Worm (Caenorhabditis elegans) whole organism, L1 larva: ENCODE results near the gene nhr-70.

Experiments
- C04F5.9 ChIP-seq: sonication (generic microtip); optimal IDR thresholded peaks from 2 replicates; lab custom pipeline; 2016; ENCODE audit warnings: missing genetic modification characterization, missing compliant biosample characterization
- C34B4.2 ChIP-seq: sonication (generic microtip); optimal IDR thresholded peaks from 2 replicates; lab custom pipeline; 2017; ENCODE audit warnings: mild to moderate bottlenecking, missing genetic modification characterization, missing compliant biosample characterization
- F16B12.6 ChIP-seq: fragments of 150-350 bp; optimal IDR thresholded peaks from 2 replicates; lab custom pipeline; 2014; ENCODE audit warnings: missing biosample characterization, missing genetic modification characterization
- aha-1 ChIP-seq: fragments of 150-350 bp; optimal IDR thresholded peaks from 2 replicates; lab custom pipeline; 2014; ENCODE audit warnings: missing biosample characterization, missing genetic modification characterization
- alr-1 ChIP-seq: fragments of 200-800 bp; sonication (Bioruptor generic); optimal IDR thresholded peaks from 2 replicates; lab custom pipeline; 2018; ENCODE audit warnings: borderline replicate concordance, mild to moderate bottlenecking, missing genetic modification characterization, missing compliant biosample characterization
- ama-1 ChIP-seq: fragments of 150-350 bp; optimal IDR thresholded peaks from 2 replicates; lab custom pipeline; 2014
- blmp-1 ChIP-seq: fragments of 150-350 bp; optimal IDR thresholded peaks from 2 replicates; lab custom pipeline; 2014; ENCODE audit warnings: missing biosample characterization, missing genetic modification characterization
- ceh-63 ChIP-seq: fragments of 200-800 bp; sonication (Bioruptor generic); optimal IDR thresholded peaks from 2 replicates; lab custom pipeline; 2018; ENCODE audit warnings: mild to moderate bottlenecking, missing genetic modification characterization, missing compliant biosample characterization
- ceh-8 ChIP-seq: fragments of 200-800 bp; sonication (Bioruptor generic); optimal IDR thresholded peaks from 2 replicates; lab custom pipeline; 2018; ENCODE audit warnings: mild to moderate bottlenecking, missing genetic modification characterization, moderate library complexity, missing compliant biosample characterization
- ceh-82 ChIP-seq, 3 experiments: fragments of 150-350 bp in 1 of 3; sonication (generic microtip) in 2 of 3; optimal IDR thresholded peaks; 2 replicates each; lab custom pipeline; 2014 to 2017; ENCODE audit warnings: missing biosample characterization in 3 of 3, missing genetic modification characterization in 3 of 3
- ceh-90 ChIP-seq: sonication (generic microtip); optimal IDR thresholded peaks from 2 replicates; lab custom pipeline; 2016; ENCODE audit warnings: missing genetic modification characterization, missing compliant biosample characterization
- ces-1 ChIP-seq: fragments of 150-350 bp; optimal IDR thresholded peaks from 2 replicates; lab custom pipeline; 2014; ENCODE audit warnings: missing biosample characterization, missing genetic modification reagents, missing genetic modification characterization
- dpl-1 ChIP-seq, 3 experiments: fragments of 150-350 bp in 2 of 3; sonication (generic microtip) in 1 of 3; optimal IDR thresholded peaks; 2 replicates each; lab custom pipeline; 2014 to 2017; ENCODE audit warnings: missing biosample characterization in 3 of 3, missing genetic modification characterization in 3 of 3, missing genetic modification reagents in 3 of 3
- dsc-1 ChIP-seq: sonication (generic microtip); optimal IDR thresholded peaks from 2 replicates; lab custom pipeline; 2016; ENCODE audit warnings: mild to moderate bottlenecking, missing genetic modification characterization, missing compliant biosample characterization
- egl-27 ChIP-seq, 2 experiments: fragments of 150-350 bp in 1 of 2; sonication (generic microtip); optimal IDR thresholded peaks; 3 replicates each; lab custom pipeline; 2017 to 2018; ENCODE audit warnings: missing biosample characterization in 2 of 2, missing genetic modification characterization in 2 of 2, missing genetic modification reagents in 2 of 2
- elt-3 ChIP-seq, 6 experiments: fragments of 150-350 bp in 1 of 6; sonication (generic microtip); optimal IDR thresholded peaks; 2 replicates each; lab custom pipeline; 2017 to 2018; ENCODE audit warnings: missing biosample characterization in 6 of 6, missing genetic modification characterization in 6 of 6, inconsistent platforms in 1 of 6
- ets-5 ChIP-seq: fragments of 200-800 bp; sonication (Bioruptor generic); IDR thresholded peaks from 2 replicates; pipeline ENCODE4 v1.3.6; 2022; ENCODE audit warnings: missing genetic modification characterization, missing compliant biosample characterization
- fkh-10 ChIP-seq: sonication (generic microtip); optimal IDR thresholded peaks from 2 replicates; lab custom pipeline; 2017; ENCODE audit warnings: missing biosample characterization, missing genetic modification reagents, missing genetic modification characterization
- fkh-4 ChIP-seq: sonication (generic microtip); optimal IDR thresholded peaks from 2 replicates; lab custom pipeline; 2016; ENCODE audit warnings: missing compliant biosample characterization, missing genetic modification characterization, borderline replicate concordance
- hlh-17 ChIP-seq: fragments of 200-800 bp; sonication (Bioruptor generic); optimal IDR thresholded peaks from 2 replicates; lab custom pipeline; 2018; ENCODE audit warnings: missing genetic modification characterization, mild to moderate bottlenecking, missing compliant biosample characterization, moderate library complexity, borderline replicate concordance
- hpl-2 ChIP-seq: fragments of 150-350 bp; optimal IDR thresholded peaks from 2 replicates; lab custom pipeline; 2014; ENCODE audit warnings: missing biosample characterization, missing genetic modification reagents, missing genetic modification characterization
- jun-1 ChIP-seq: fragments of 150-350 bp; optimal IDR thresholded peaks from 2 replicates; lab custom pipeline; 2014; ENCODE audit warnings: missing biosample characterization, missing genetic modification reagents, missing genetic modification characterization
- lin-14 ChIP-seq: fragments of 200-800 bp; sonication (Bioruptor generic); optimal IDR thresholded peaks from 2 replicates; lab custom pipeline; 2018; ENCODE audit warnings: mild to moderate bottlenecking, missing genetic modification characterization, moderate library complexity, missing compliant biosample characterization
- lin-15B ChIP-seq: fragments of 150-350 bp; sonication (generic microtip); optimal IDR thresholded peaks from 3 replicates; lab custom pipeline; 2014; ENCODE audit warnings: missing biosample characterization, missing genetic modification characterization
- lsy-2 ChIP-seq, 2 experiments: fragments of 150-350 bp; optimal IDR thresholded peaks; 2 replicates each; lab custom pipeline; 2014; ENCODE audit warnings: missing biosample characterization in 2 of 2, missing genetic modification characterization in 2 of 2
- mef-2 ChIP-seq: fragments of 150-350 bp; optimal IDR thresholded peaks from 2 replicates; lab custom pipeline; 2014; ENCODE audit warnings: missing biosample characterization, missing genetic modification characterization
- mep-1 ChIP-seq: fragments of 150-350 bp; optimal IDR thresholded peaks from 2 replicates; lab custom pipeline; 2014; ENCODE audit warnings: missing biosample characterization, missing genetic modification characterization
- nhr-20 ChIP-seq: sonication (generic microtip); optimal IDR thresholded peaks from 2 replicates; lab custom pipeline; 2016; ENCODE audit warnings: mild to moderate bottlenecking, missing genetic modification characterization, missing compliant biosample characterization
- nhr-237 ChIP-seq: fragments of 150-350 bp; optimal IDR thresholded peaks from 2 replicates; lab custom pipeline; 2014; ENCODE audit warnings: missing biosample characterization, missing genetic modification characterization
- nhr-28 ChIP-seq: fragments of 150-350 bp; optimal IDR thresholded peaks from 2 replicates; lab custom pipeline; 2014; ENCODE audit warnings: missing biosample characterization, missing genetic modification characterization
- nhr-47 ChIP-seq: sonication (generic microtip); optimal IDR thresholded peaks from 2 replicates; lab custom pipeline; 2016; ENCODE audit warnings: mild to moderate bottlenecking, missing genetic modification characterization, moderate library complexity, missing compliant biosample characterization
- nhr-71 ChIP-seq: sonication (generic microtip); optimal IDR thresholded peaks from 2 replicates; lab custom pipeline; 2016; ENCODE audit warnings: mild to moderate bottlenecking, missing genetic modification characterization, moderate library complexity, missing compliant biosample characterization
- nhr-76 ChIP-seq: sonication (generic microtip); optimal IDR thresholded peaks from 2 replicates; lab custom pipeline; 2017; ENCODE audit warnings: missing biosample characterization, missing genetic modification characterization
- nhr-84 ChIP-seq: sonication (generic microtip); optimal IDR thresholded peaks from 2 replicates; lab custom pipeline; 2017; ENCODE audit warnings: missing biosample characterization, missing genetic modification characterization
- nhr-85 ChIP-seq: sonication (generic microtip); peaks from one replicate; lab custom pipeline; 2016; ENCODE audit warnings: missing genetic modification characterization, inconsistent platforms, missing compliant biosample characterization
- nhr-90 ChIP-seq: sonication (generic microtip); optimal IDR thresholded peaks from 2 replicates; lab custom pipeline; 2016; ENCODE audit warnings: mild to moderate bottlenecking, missing genetic modification characterization, missing compliant biosample characterization; ENCODE audit not compliant: poor library complexity
- pag-3 ChIP-seq: sonication (generic microtip); optimal IDR thresholded peaks from 2 replicates; lab custom pipeline; 2017; ENCODE audit warnings: missing genetic modification characterization, mild to moderate bottlenecking, missing compliant biosample characterization, antibody characterized with exemption, borderline replicate concordance; ENCODE audit not compliant: insufficient read depth
- pqm-1 ChIP-seq: sonication (generic microtip); optimal IDR thresholded peaks from 3 replicates; lab custom pipeline; 2017; ENCODE audit warnings: missing biosample characterization, missing genetic modification characterization
- rnt-1 ChIP-seq: sonication (generic microtip); optimal IDR thresholded peaks from 2 replicates; lab custom pipeline; 2016; ENCODE audit warnings: mild to moderate bottlenecking, missing genetic modification characterization, moderate library complexity, missing compliant biosample characterization
- sox-4 ChIP-seq: sonication (generic microtip); optimal IDR thresholded peaks from 2 replicates; lab custom pipeline; 2016; ENCODE audit warnings: missing genetic modification characterization, missing compliant biosample characterization
- sup-37 ChIP-seq: fragments of 200-800 bp; sonication (Bioruptor generic); optimal IDR thresholded peaks from 2 replicates; lab custom pipeline; 2018; ENCODE audit warnings: mild to moderate bottlenecking, missing genetic modification characterization, missing compliant biosample characterization
- swsn-7 ChIP-seq: sonication (generic microtip); optimal IDR thresholded peaks from 2 replicates; lab custom pipeline; 2016; ENCODE audit warnings: missing genetic modification characterization, missing compliant biosample characterization
- tlp-1 ChIP-seq: fragments of 150-350 bp; optimal IDR thresholded peaks from 2 replicates; lab custom pipeline; 2014; ENCODE audit warnings: missing biosample characterization, missing genetic modification characterization
- unc-130 ChIP-seq: fragments of 150-350 bp; optimal IDR thresholded peaks from 2 replicates; lab custom pipeline; 2017; ENCODE audit warnings: missing biosample characterization, missing genetic modification characterization, inconsistent platforms
- unc-98 ChIP-seq: fragments of 200-800 bp; sonication (Bioruptor generic); IDR thresholded peaks from 2 replicates; pipeline ENCODE4 v1.3.6; 2022; ENCODE audit warnings: missing genetic modification characterization, missing compliant biosample characterization
- xbp-1 ChIP-seq: sonication (generic microtip); optimal IDR thresholded peaks from 2 replicates; lab custom pipeline; 2016; ENCODE audit warnings: missing genetic modification characterization, missing compliant biosample characterization
- ztf-11 ChIP-seq, 2 experiments: sonication (generic microtip); optimal IDR thresholded peaks; 2 replicates each; lab custom pipeline; 2016 to 2017; ENCODE audit warnings: missing genetic modification characterization in 2 of 2, missing biosample characterization in 1 of 2, missing compliant biosample characterization in 1 of 2

nhr-70 gene

DNA sequence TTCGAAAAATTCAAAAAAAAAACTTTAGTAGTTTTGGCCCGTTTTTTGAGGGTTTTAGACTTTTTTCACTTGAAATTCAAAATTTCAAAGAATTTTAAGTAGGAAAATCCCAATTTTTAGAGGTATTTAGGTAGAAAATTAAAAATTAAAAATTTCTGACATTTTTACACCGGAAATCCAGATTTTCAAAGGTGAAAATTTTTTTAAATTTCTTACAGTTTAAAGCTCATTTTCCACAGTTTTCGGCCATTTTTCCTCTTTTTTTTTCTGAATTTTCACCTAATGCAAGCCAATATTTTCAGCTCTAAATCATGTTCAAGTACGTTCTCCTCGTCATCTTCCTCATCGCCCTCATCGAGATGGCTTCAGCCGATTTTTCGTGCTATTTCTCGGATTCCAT is 34.0 kb upstream of the nhr-70 start, which contains the start of gene txt-14:
txt-14 (plus strand) TSS at position 301 of the 400 bp plus-strand sequence.
- no peak for TF ChIP-seq hpl-2
- TF ChIP-seq ces-1 (GFP tag; lab: Kevin White, UChicago): no peak
- no peak for TF ChIP-seq C04F5.9 (tag; lab: Kevin White, UChicago)
- TF ChIP-seq pqm-1 (tag; lab: Kevin White, UChicago): no peak
- no peak for TF ChIP-seq aha-1 (tag; lab: Kevin White, UChicago)
- no peak for TF ChIP-seq jun-1
- TF ChIP-seq nhr-71 (tag; lab: Kevin White, UChicago): no peak
- no peak for TF ChIP-seq elt-3 (tag; optimal IDR thresholded peaks at IDR 0.05; lab: Kevin White, UChicago)
- no peak for TF ChIP-seq rnt-1 (tag; lab: Kevin White, UChicago)
- no peak for TF ChIP-seq ets-5
- no peak for TF ChIP-seq sup-37

DNA sequence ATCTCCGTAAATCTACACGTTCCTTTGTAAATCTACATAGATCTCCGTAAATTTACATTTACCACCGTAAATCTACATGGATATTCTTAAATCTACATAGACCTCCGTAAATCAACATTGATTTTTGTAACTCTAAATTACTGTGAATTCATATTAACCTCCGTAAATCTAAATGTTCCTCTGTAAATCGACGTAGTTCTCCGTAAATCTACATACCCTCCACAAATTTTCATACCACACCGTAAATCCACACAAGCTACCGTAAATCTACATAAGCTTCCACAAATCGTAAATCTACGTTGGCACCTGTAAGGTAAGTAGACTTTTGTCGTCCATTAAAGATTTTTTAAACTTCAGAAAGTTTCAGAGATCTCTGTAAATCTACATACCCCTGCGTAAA is 31.3 kb upstream of the nhr-70 start:
- no peak for TF ChIP-seq aha-1 (tag; lab: Kevin White, UChicago)
- TF ChIP-seq nhr-84 (tag; lab: Kevin White, UChicago): no peak
- TF ChIP-seq alr-1 (tag; lab: Kevin White, UChicago): no peak
- TF ChIP-seq ceh-90: no peak
- no peak for TF ChIP-seq pag-3 (tag; lab: Kevin White, UChicago)
- no peak for TF ChIP-seq ztf-11 (tag; optimal IDR thresholded peaks at IDR 0.05; lab: Kevin White, UChicago)
- TF ChIP-seq egl-27 (tag; optimal IDR thresholded peaks at IDR 0.05; lab: Kevin White, UChicago): no peak
- TF ChIP-seq swsn-7: no peak
- no peak for TF ChIP-seq C34B4.2 (tag; lab: Kevin White, UChicago)
- no peak for TF ChIP-seq mef-2 (tag; lab: Kevin White, UChicago)
- no peak for TF ChIP-seq dsc-1 (tag; lab: Kevin White, UChicago)
- no peak for TF ChIP-seq F16B12.6 (tag; lab: Kevin White, UChicago)
- TF ChIP-seq ceh-8: no peak
- no peak for TF ChIP-seq unc-98 (GFP tag; lab: Robert Waterston, UW)

DNA sequence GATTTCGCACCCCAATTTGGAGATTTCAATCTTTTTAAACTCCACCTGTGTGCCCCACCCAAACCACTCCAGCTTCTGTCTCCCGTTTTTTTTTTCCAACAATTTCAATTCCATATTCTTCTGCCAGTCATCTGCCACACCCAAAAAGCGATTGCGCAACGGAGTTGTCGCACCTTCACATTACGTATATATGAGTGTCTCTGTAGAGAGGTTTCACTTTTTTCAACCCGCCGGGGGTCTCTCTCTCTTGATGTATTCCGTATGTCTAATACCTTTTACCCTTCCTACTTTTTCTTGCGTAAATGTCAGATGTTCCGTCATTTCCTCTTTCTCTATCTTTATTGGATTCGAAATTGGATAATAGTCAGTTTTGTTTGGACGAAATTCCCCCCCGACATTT is 29.4 kb upstream of the nhr-70 start:
- no peak for TF ChIP-seq sox-4
- no peak for TF ChIP-seq ets-5
- TF ChIP-seq nhr-47 (tag; lab: Kevin White, UChicago): no peak
- TF ChIP-seq unc-130: no peak
- TF ChIP-seq nhr-20: no peak
- no peak for TF ChIP-seq pqm-1 (tag; lab: Kevin White, UChicago)
- no peak for TF ChIP-seq xbp-1
- TF ChIP-seq mep-1 (tag; lab: Kevin White, UChicago): no peak
- no peak for TF ChIP-seq lsy-2 (tag; optimal IDR thresholded peaks at IDR 0.05; lab: Kevin White, UChicago)
- no peak for TF ChIP-seq ceh-82 (tag; optimal IDR thresholded peaks at IDR 0.05; lab: Kevin White, UChicago)
- TF ChIP-seq nhr-28 (tag; lab: Kevin White, UChicago): no peak
- TF ChIP-seq blmp-1 (tag; lab: Kevin White, UChicago): peak; percentile 83
- TF ChIP-seq fkh-4 (tag; lab: Kevin White, UChicago): no peak
- no peak for TF ChIP-seq lin-15B (tag; lab: Kevin White, UChicago)
- peak; percentile 65 for TF ChIP-seq nhr-85 (tag; lab: Kevin White, UChicago)
- no peak for TF ChIP-seq swsn-7
- no peak for TF ChIP-seq nhr-237 (tag; lab: Kevin White, UChicago)

DNA sequence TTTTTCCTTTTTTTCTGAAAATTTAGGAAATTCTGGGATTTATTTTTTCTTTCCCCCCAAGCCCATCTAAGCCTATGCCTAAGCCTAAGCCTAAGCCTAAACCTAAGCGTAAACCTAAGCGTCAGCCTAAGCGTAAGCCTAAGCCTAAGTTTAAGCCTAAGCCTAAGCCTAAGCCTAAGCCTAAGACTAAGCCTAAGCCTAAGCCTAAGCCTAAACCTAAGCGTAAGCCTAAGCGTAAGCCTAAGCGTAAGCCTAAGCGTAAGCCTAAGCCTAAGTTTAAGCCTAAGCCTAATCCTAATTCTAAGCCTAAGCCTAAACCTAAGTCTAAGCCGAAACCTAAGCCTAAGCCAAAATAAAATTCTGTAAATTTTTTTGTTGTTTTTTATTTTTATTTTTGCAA is 28.5 kb upstream of the nhr-70 start:
- TF ChIP-seq lin-14 (no peak), lin-15B (tag; lab: Kevin White, UChicago) (no peak), tlp-1 (no peak), dpl-1 (GFP tag; optimal IDR thresholded peaks at IDR 0.05; lab: Kevin White, UChicago) (no peak), hlh-17 (GFP tag; lab: Kevin White, UChicago) (no peak), nhr-90 (tag; lab: Kevin White, UChicago) (no peak), fkh-10 (no peak), ets-5 (no peak), ama-1 (lab: Kevin White, UChicago) (no peak), nhr-76 (tag; lab: Kevin White, UChicago) (no peak), ceh-63 (GFP tag; lab: Kevin White, UChicago) (no peak)
